Fruit fly (Drosophila melanogaster) whole organism, embryonic: Measurements from ENCODE around the gene CG7650.

Source experiments
- Adf1 ChIP-seq: fragments of 200-800 bp; sonication (Bioruptor generic); IDR thresholded peaks from 2 replicates; pipeline ENCODE4 v1.3.6; 2022; ENCODE audit warnings: missing biosample characterization, missing genetic modification characterization
- Atf3 ChIP-seq: fragments of 200-800 bp; sonication (Bioruptor generic); optimal IDR thresholded peaks from 3 replicates; lab custom pipeline; 2016; ENCODE audit warnings: missing biosample characterization, missing genetic modification characterization
- CG10654 ChIP-seq: fragments of 200-800 bp; sonication (Bioruptor generic); optimal IDR thresholded peaks from 2 replicates; lab custom pipeline; 2016; ENCODE audit warnings: missing biosample characterization, missing genetic modification characterization
- CG11247 ChIP-seq: fragments of 200-800 bp; sonication (Bioruptor generic); IDR thresholded peaks from 2 replicates; pipeline ENCODE4 v1.3.6; 2022; ENCODE audit warnings: missing biosample characterization, missing genetic modification characterization
- CG11696 ChIP-seq: fragments of 200-800 bp; sonication (Bioruptor generic); IDR thresholded peaks from 2 replicates; pipeline ENCODE4 v1.3.6; 2022; ENCODE audit warnings: missing biosample characterization, missing genetic modification characterization
- CG12219 ChIP-seq: fragments of 200-800 bp; sonication (Bioruptor generic); optimal IDR thresholded peaks from 3 replicates; lab custom pipeline; 2018; ENCODE audit warnings: missing biosample characterization, mild to moderate bottlenecking, missing genetic modification characterization
- CG13123 ChIP-seq: fragments of 200-800 bp; sonication (Bioruptor generic); optimal IDR thresholded peaks from 2 replicates; lab custom pipeline; 2016; ENCODE audit warnings: missing biosample characterization, missing genetic modification characterization
- CG13296 ChIP-seq: fragments of 200-800 bp; sonication (Bioruptor generic); optimal IDR thresholded peaks from 3 replicates; lab custom pipeline; 2018; ENCODE audit warnings: missing biosample characterization, mild to moderate bottlenecking, missing genetic modification characterization
- CG13424 ChIP-seq: fragments of 200-800 bp; sonication (Bioruptor generic); optimal IDR thresholded peaks from 2 replicates; lab custom pipeline; 2019; ENCODE audit warnings: missing biosample characterization, mild to moderate bottlenecking, missing genetic modification characterization, moderate library complexity
- CG1647 ChIP-seq: fragments of 200-800 bp; sonication (Bioruptor generic); optimal IDR thresholded peaks from 3 replicates; lab custom pipeline; 2016; ENCODE audit warnings: missing biosample characterization, missing genetic modification characterization
- CG17802 ChIP-seq: fragments of 200-800 bp; sonication (Bioruptor generic); optimal IDR thresholded peaks from 2 replicates; lab custom pipeline; 2018; ENCODE audit warnings: missing biosample characterization, mild to moderate bottlenecking, missing genetic modification characterization, moderate library complexity
- CG17829 ChIP-seq: fragments of 200-800 bp; optimal IDR thresholded peaks from 2 replicates; lab custom pipeline; 2019; ENCODE audit warnings: missing biosample characterization, mild to moderate bottlenecking, missing genetic modification characterization, moderate library complexity
- CG18764 ChIP-seq: fragments of 200-800 bp; sonication (Bioruptor generic); optimal IDR thresholded peaks from 3 replicates; lab custom pipeline; 2016; ENCODE audit warnings: missing biosample characterization, missing genetic modification characterization
- CG2120 ChIP-seq: fragments of 200-800 bp; sonication (Bioruptor generic); optimal IDR thresholded peaks from 3 replicates; lab custom pipeline; 2016; ENCODE audit warnings: missing biosample characterization, missing genetic modification characterization
- CG6683 ChIP-seq: fragments of 200-800 bp; sonication (Bioruptor generic); optimal IDR thresholded peaks from 2 replicates; lab custom pipeline; 2017; ENCODE audit warnings: missing biosample characterization, mild to moderate bottlenecking, missing genetic modification characterization, missing genetic modification reagents
- CG6689 ChIP-seq: fragments of 200-800 bp; sonication (Bioruptor generic); IDR thresholded peaks from 2 replicates; pipeline ENCODE4 v1.3.6; 2022; ENCODE audit warnings: missing biosample characterization, missing genetic modification characterization
- CG7271 ChIP-seq: fragments of 200-800 bp; sonication (Bioruptor generic); optimal IDR thresholded peaks from 2 replicates; lab custom pipeline; 2018; ENCODE audit warnings: missing biosample characterization, mild to moderate bottlenecking, missing genetic modification characterization, moderate library complexity
- CG7556 ChIP-seq: fragments of 200-800 bp; sonication (Bioruptor generic); optimal IDR thresholded peaks from 2 replicates; lab custom pipeline; 2017; ENCODE audit warnings: missing biosample characterization, mild to moderate bottlenecking, missing genetic modification characterization
- CG8478 ChIP-seq: fragments of >200 bp; optimal IDR thresholded peaks from 2 replicates; lab custom pipeline; 2018
- CG9876 ChIP-seq: fragments of 200-800 bp; sonication (Bioruptor generic); optimal IDR thresholded peaks from 2 replicates; lab custom pipeline; 2016; ENCODE audit warnings: missing biosample characterization, missing genetic modification characterization
- CG9932 ChIP-seq: fragments of 200-800 bp; sonication (Bioruptor generic); IDR thresholded peaks from 2 replicates; pipeline ENCODE4 v1.3.6; 2022; ENCODE audit warnings: missing biosample characterization, missing genetic modification characterization
- CHES-1-like ChIP-seq: fragments of 200-800 bp; sonication (Bioruptor generic); optimal IDR thresholded peaks from 2 replicates; lab custom pipeline; 2016; ENCODE audit warnings: missing biosample characterization, missing genetic modification characterization
- CrebB ChIP-seq: fragments of 200-800 bp; sonication (Bioruptor generic); optimal IDR thresholded peaks from 3 replicates; lab custom pipeline; 2018; ENCODE audit warnings: missing biosample characterization, mild to moderate bottlenecking, missing genetic modification characterization
- Dek ChIP-seq: fragments of 200-800 bp; sonication (Bioruptor generic); optimal IDR thresholded peaks from 3 replicates; lab custom pipeline; 2019; ENCODE audit warnings: missing biosample characterization, mild to moderate bottlenecking, missing genetic modification characterization, moderate library complexity
- Dfd ChIP-seq, 2 experiments: fragments of >200 bp; optimal IDR thresholded peaks; 2 replicates each; lab custom pipeline; 2017; ENCODE audit warnings: missing biosample characterization in 2 of 2, missing genetic modification characterization in 2 of 2
- Elba2 ChIP-seq: fragments of 200-800 bp; sonication (Bioruptor generic); optimal IDR thresholded peaks from 3 replicates; lab custom pipeline; 2016; ENCODE audit warnings: missing biosample characterization, missing genetic modification characterization
- HHEX ChIP-seq: fragments of 200-800 bp; sonication (Bioruptor generic); optimal IDR thresholded peaks from 3 replicates; lab custom pipeline; 2017; ENCODE audit warnings: missing biosample characterization, mild to moderate bottlenecking, missing genetic modification characterization, missing genetic modification reagents
- HmgD ChIP-seq: fragments of 200-800 bp; sonication (Bioruptor generic); optimal IDR thresholded peaks from 3 replicates; lab custom pipeline; 2016; ENCODE audit warnings: missing biosample characterization, missing genetic modification characterization
- Hr78 ChIP-seq, 2 experiments: fragments of 200-800 bp in 1 of 2; fragments of >200 bp in 1 of 2; sonication (Bioruptor generic) in 1 of 2; optimal IDR thresholded peaks; 2 replicates each; lab custom pipeline; 2017 to 2019; ENCODE audit warnings: missing biosample characterization in 2 of 2, missing genetic modification characterization in 2 of 2, mild to moderate bottlenecking in 1 of 2, moderate library complexity in 1 of 2
- MTF-1 ChIP-seq: fragments of 200-800 bp; sonication (Bioruptor generic); optimal IDR thresholded peaks from 2 replicates; lab custom pipeline; 2018; ENCODE audit warnings: missing biosample characterization, mild to moderate bottlenecking, missing genetic modification characterization, borderline replicate concordance
- NFAT ChIP-seq: fragments of 200-800 bp; sonication (Bioruptor generic); IDR thresholded peaks from 2 replicates; pipeline ENCODE4 v1.3.6; 2022; ENCODE audit warnings: missing biosample characterization, missing genetic modification characterization
- Sox100B ChIP-seq: fragments of 200-800 bp; sonication (Bioruptor generic); optimal IDR thresholded peaks from 3 replicates; lab custom pipeline; 2018; ENCODE audit warnings: missing biosample characterization, mild to moderate bottlenecking, missing genetic modification characterization
- Spps ChIP-seq: fragments of 200-800 bp; sonication (Bioruptor generic); optimal IDR thresholded peaks from 2 replicates; lab custom pipeline; 2018; ENCODE audit warnings: missing biosample characterization, mild to moderate bottlenecking, missing genetic modification characterization
- Stat92E ChIP-seq, 3 experiments: fragments of >200 bp in 2 of 3; fragments of 200-800 bp in 1 of 3; sonication (Bioruptor generic) in 1 of 3; optimal IDR thresholded peaks; 2 replicates each; lab custom pipeline; 2017 to 2019; ENCODE audit warnings: missing biosample characterization in 3 of 3, missing genetic modification characterization in 3 of 3, mild to moderate bottlenecking in 1 of 3, moderate library complexity in 1 of 3
- Taf1 ChIP-seq: fragments of 200-800 bp; sonication (Bioruptor generic); IDR thresholded peaks from 2 replicates; pipeline ENCODE4 v1.3.6; 2022; ENCODE audit warnings: missing biosample characterization, missing genetic modification characterization
- YL-1 ChIP-seq: fragments of 200-800 bp; sonication (Bioruptor generic); optimal IDR thresholded peaks from 3 replicates; lab custom pipeline; 2017; ENCODE audit warnings: missing biosample characterization, mild to moderate bottlenecking, missing genetic modification characterization
- al ChIP-seq: fragments of 200-800 bp; sonication (Bioruptor generic); IDR thresholded peaks from 2 replicates; pipeline ENCODE4 v1.3.6; 2022; ENCODE audit warnings: missing biosample characterization, missing genetic modification characterization
- ase ChIP-seq: fragments of 200-800 bp; sonication (Bioruptor generic); IDR thresholded peaks from 3 replicates; pipeline ENCODE4 v1.3.6; 2022; ENCODE audit warnings: missing biosample characterization, missing genetic modification characterization
- ato ChIP-seq: fragments of 200-800 bp; sonication (Bioruptor generic); IDR thresholded peaks from 2 replicates; pipeline ENCODE4 v1.3.6; 2022; ENCODE audit warnings: missing biosample characterization, missing genetic modification characterization; ENCODE audit not compliant: partially characterized antibody
- btn ChIP-seq: fragments of 200-800 bp; sonication (Bioruptor generic); optimal IDR thresholded peaks from 2 replicates; lab custom pipeline; 2016; ENCODE audit warnings: missing biosample characterization, missing genetic modification characterization
- gcm ChIP-seq: fragments of 200-800 bp; sonication (Bioruptor generic); optimal IDR thresholded peaks from 2 replicates; lab custom pipeline; 2019; ENCODE audit warnings: missing biosample characterization, mild to moderate bottlenecking, missing genetic modification characterization, moderate library complexity
- jigr1 ChIP-seq: fragments of 200-800 bp; sonication (Bioruptor generic); IDR thresholded peaks from 3 replicates; pipeline ENCODE4 v1.3.6; 2022; ENCODE audit warnings: missing biosample characterization, missing genetic modification characterization
- nerfin-1 ChIP-seq: fragments of 200-800 bp; sonication (Bioruptor generic); optimal IDR thresholded peaks from 3 replicates; lab custom pipeline; 2019; ENCODE audit warnings: missing biosample characterization, mild to moderate bottlenecking, missing genetic modification characterization, moderate library complexity
- salm ChIP-seq: fragments of 200-800 bp; sonication (Bioruptor generic); optimal IDR thresholded peaks from 2 replicates; lab custom pipeline; 2018; ENCODE audit warnings: missing biosample characterization, mild to moderate bottlenecking, missing genetic modification characterization
- scrt ChIP-seq: fragments of 200-800 bp; sonication (Bioruptor generic); optimal IDR thresholded peaks from 2 replicates; lab custom pipeline; 2018; ENCODE audit warnings: missing biosample characterization, mild to moderate bottlenecking, missing genetic modification characterization, moderate library complexity
- shn ChIP-seq: fragments of 200-800 bp; sonication (Bioruptor generic); optimal IDR thresholded peaks from 3 replicates; lab custom pipeline; 2016; ENCODE audit warnings: missing biosample characterization, missing genetic modification characterization
- slou ChIP-seq: fragments of 200-800 bp; sonication (Bioruptor generic); optimal IDR thresholded peaks from 3 replicates; lab custom pipeline; 2016; ENCODE audit warnings: missing biosample characterization, missing genetic modification characterization
- stwl ChIP-seq: fragments of 200-800 bp; sonication (Bioruptor generic); optimal IDR thresholded peaks from 3 replicates; lab custom pipeline; 2018; ENCODE audit warnings: missing biosample characterization, mild to moderate bottlenecking, missing genetic modification characterization, moderate library complexity
- twi ChIP-seq: fragments of 200-800 bp; optimal IDR thresholded peaks from 2 replicates; lab custom pipeline; 2019; ENCODE audit warnings: missing biosample characterization, mild to moderate bottlenecking, missing genetic modification characterization, moderate library complexity
- wdn ChIP-seq: fragments of 200-800 bp; sonication (Bioruptor generic); IDR thresholded peaks from 2 replicates; pipeline ENCODE4 v1.3.6; 2022; ENCODE audit warnings: missing biosample characterization, missing genetic modification characterization

Gene CG7650

DNA sequence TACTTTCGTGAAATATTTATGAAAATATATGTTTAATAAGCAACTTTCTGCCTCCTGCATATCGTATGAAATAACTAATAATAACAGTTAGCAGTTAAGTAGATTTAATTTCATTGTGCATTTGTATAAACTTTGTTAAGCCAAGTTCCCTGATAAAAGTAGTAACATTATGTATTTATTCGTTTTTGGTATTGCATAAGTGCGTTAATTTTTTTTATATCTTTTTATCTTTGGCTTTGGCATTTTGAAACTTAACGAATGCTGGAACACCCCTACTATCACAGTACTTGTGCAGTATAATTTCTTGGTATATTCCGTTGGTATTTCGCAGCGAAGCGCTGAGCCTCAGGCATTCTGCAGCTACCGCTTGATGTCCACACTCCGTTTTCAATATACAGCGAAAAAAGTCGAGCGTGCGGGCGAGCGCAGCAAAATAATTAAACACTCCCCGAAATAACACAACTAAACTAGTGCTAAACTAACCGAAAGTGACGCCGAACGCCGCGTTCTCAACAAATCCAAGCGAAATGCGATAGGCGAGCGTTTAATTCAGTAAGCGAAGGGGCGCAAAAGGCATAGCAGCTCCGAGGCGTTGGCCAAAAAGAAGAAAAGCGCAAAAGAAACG lies 21.6 kb downstream of the CG7650 start, which contains the start of gene RhoGAP71E (continued):
- TF ChIP-seq jigr1 (GFP tag; lab: Robert Waterston, UW) = no peak
- peak; percentile 33 for TF ChIP-seq scrt (GFP tag; lab: Kevin White, UChicago)
- peak; percentile 41 for TF ChIP-seq MTF-1
- TF ChIP-seq Dek (tag; lab: Kevin White, UChicago) = peak; percentile 11
- TF ChIP-seq nerfin-1 (tag; lab: Kevin White, UChicago) = peak; percentile 31
- TF ChIP-seq CG13296 (GFP tag; lab: Kevin White, UChicago) = peak; percentile 64
- no peak for TF ChIP-seq btn (GFP tag; lab: Kevin White, UChicago)
- peak; percentile 7 for TF ChIP-seq CG13123
- TF ChIP-seq ato (GFP tag; lab: Robert Waterston, UW) = peak; percentile 52; the same call in 1 of the 2 replicates
- TF ChIP-seq Atf3 (GFP tag; lab: Kevin White, UChicago) = no peak
- no peak for TF ChIP-seq CG8478 (lab: Kevin White, UChicago)
- TF ChIP-seq Stat92E (GFP tag; optimal IDR thresholded peaks at IDR 0.05; lab: Kevin White, UChicago) = peak in 1 of 3 experiments; percentile 80
- TF ChIP-seq CG10654 (GFP tag; lab: Kevin White, UChicago) = no peak
- no peak for TF ChIP-seq CG6689 (GFP tag; lab: Robert Waterston, UW)
- no peak for TF ChIP-seq Dfd (GFP tag; optimal IDR thresholded peaks at IDR 0.05; lab: Kevin White, UChicago)
- TF ChIP-seq CG9876 (GFP tag; lab: Kevin White, UChicago) = no peak
- TF ChIP-seq gcm = peak; percentile 51
- TF ChIP-seq CG7556 (GFP tag; lab: Kevin White, UChicago) = peak; percentile 6
- TF ChIP-seq NFAT (GFP tag; lab: Robert Waterston, UW) = peak; percentile 54; the same call in 1 of the 2 replicates
- no peak for TF ChIP-seq shn (GFP tag; lab: Kevin White, UChicago)
- TF ChIP-seq CG11696 = peak; percentile 36; the same call in 1 of the 2 replicates
- peak; percentile 51; the same call in 1 of the 2 replicates for TF ChIP-seq al (GFP tag; lab: Robert Waterston, UW)
- no peak for TF ChIP-seq CG7271 (tag; lab: Kevin White, UChicago)
- no peak for TF ChIP-seq stwl
- peak; percentile 10 for TF ChIP-seq CG12219 (GFP tag; lab: Kevin White, UChicago)
- TF ChIP-seq CrebB (tag; lab: Kevin White, UChicago) = peak; percentile 66
- no peak for TF ChIP-seq Spps (tag; lab: Kevin White, UChicago)
- peak; percentile 67 for TF ChIP-seq Sox100B (GFP tag; lab: Kevin White, UChicago)
- TF ChIP-seq Taf1 (GFP tag; lab: Robert Waterston, UW) = no peak
- TF ChIP-seq ase = no peak
- no peak for TF ChIP-seq CG6683 (GFP tag; lab: Kevin White, UChicago)
- TF ChIP-seq CG17802 (tag; lab: Kevin White, UChicago) = no peak
- peak; percentile 62 for TF ChIP-seq HHEX (GFP tag; lab: Kevin White, UChicago)
- peak; percentile 39; the same call in 1 of the 2 replicates for TF ChIP-seq CG11247
- TF ChIP-seq CG18764 (GFP tag; lab: Kevin White, UChicago) = no peak
- peak; percentile 23 for TF ChIP-seq CHES-1-like
- peak; percentile 60 for TF ChIP-seq CG13424
- TF ChIP-seq Adf1 (GFP tag; lab: Robert Waterston, UW) = no peak
- peak; percentile 56 for TF ChIP-seq HmgD (GFP tag; lab: Kevin White, UChicago)
- TF ChIP-seq CG2120 (GFP tag; lab: Kevin White, UChicago) = no peak
- TF ChIP-seq salm (tag; lab: Kevin White, UChicago) = no peak
- peak; percentile 50 for TF ChIP-seq YL-1 (GFP tag; lab: Kevin White, UChicago)
- TF ChIP-seq twi (tag; lab: Kevin White, UChicago) = no peak
- TF ChIP-seq CG17829 (tag; lab: Kevin White, UChicago) = peak; percentile 73
- TF ChIP-seq CG1647 (GFP tag; lab: Kevin White, UChicago) = peak; percentile 19
- TF ChIP-seq Elba2 (GFP tag; lab: Kevin White, UChicago) = no peak
- TF ChIP-seq CG9932 (GFP tag; lab: Robert Waterston, UW) = peak; percentile 57
- TF ChIP-seq wdn (GFP tag; lab: Robert Waterston, UW) = 0 out of 2 replicates have a peak, but pooled peaks have one; percentile 18
- no peak for TF ChIP-seq Hr78 (GFP tag; optimal IDR thresholded peaks at IDR 0.05; lab: Kevin White, UChicago)
- no peak for TF ChIP-seq slou (GFP tag; lab: Kevin White, UChicago)
